Fruit fly (Drosophila melanogaster): ENCODE results near the gene ZAP3.

Gene ZAP3

dm6 chrX:10047961-10048360, 34.3 kb downstream of the ZAP3 start:
- no peak for TF ChIP-seq Dll (optimal IDR thresholded peaks at IDR 0.05)
- no peak for TF ChIP-seq pan (optimal IDR thresholded peaks at IDR 0.05)
- no peak for TF ChIP-seq psq (optimal IDR thresholded peaks at IDR 0.05)
- TF ChIP-seq usp (GFP tag; optimal IDR thresholded peaks at IDR 0.05) = no peak
- TF ChIP-seq EcR (GFP tag; optimal IDR thresholded peaks at IDR 0.05) = no peak
- TF ChIP-seq CG8478 (optimal IDR thresholded peaks at IDR 0.05) = no peak

DNA sequence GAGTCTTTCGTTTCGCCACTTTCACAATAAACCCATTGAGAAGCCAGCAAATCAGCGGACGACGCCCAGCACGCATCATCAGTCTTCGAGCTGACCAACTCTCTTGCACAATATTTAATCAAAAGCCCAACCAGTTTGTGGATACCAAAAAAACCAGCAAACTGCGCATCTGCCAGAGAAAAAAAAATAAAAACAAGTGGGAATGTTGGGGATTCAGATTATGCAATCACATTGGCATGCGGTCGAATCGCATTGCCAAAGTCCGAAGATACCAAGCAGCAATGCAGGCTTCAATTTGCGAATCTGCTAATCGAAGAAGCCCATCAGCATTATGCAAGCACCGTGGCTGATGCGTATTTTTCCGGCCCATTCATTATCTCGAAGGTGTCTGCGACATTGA, 35.5 kb downstream of the ZAP3 start:
- no peak for TF ChIP-seq CG8478 (optimal IDR thresholded peaks at IDR 0.05)
- no peak for TF ChIP-seq EcR (GFP tag; optimal IDR thresholded peaks at IDR 0.05)
- TF ChIP-seq pan (optimal IDR thresholded peaks at IDR 0.05) = no peak

dm6 chrX:10045763-10046162, 36.5 kb downstream of the ZAP3 start:
- no peak for TF ChIP-seq Dll (optimal IDR thresholded peaks at IDR 0.05)
- TF ChIP-seq psq (optimal IDR thresholded peaks at IDR 0.05) = no peak

- TF ChIP-seq usp (GFP tag; optimal IDR thresholded peaks at IDR 0.05) (no peak), pan (optimal IDR thresholded peaks at IDR 0.05) (no peak), Dll (optimal IDR thresholded peaks at IDR 0.05) (no peak), psq (optimal IDR thresholded peaks at IDR 0.05) (no peak), EcR (GFP tag; optimal IDR thresholded peaks at IDR 0.05) (no peak), CG8478 (optimal IDR thresholded peaks at IDR 0.05) (no peak)
Observed at dm6 chrX:10043873-10044272, 38.4 kb downstream of the ZAP3 start.

DNA sequence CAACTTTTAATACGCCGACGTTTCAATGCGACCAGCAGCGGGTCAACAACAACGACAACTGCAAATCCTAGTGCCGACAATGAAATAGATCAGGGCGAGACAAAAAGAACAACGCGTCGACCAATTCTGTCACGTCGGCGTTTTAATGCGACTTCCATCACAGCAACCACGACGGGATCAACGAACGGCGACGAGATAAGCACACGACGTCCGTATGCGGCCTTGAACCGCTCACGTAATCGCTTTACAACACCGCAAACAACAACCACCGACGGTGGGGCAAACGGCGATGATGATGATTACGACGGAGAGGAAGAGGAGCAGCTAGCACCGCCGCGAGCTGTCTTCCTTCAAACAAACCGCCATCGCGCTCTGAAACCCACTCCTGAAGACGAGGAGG, 42.8 kb downstream of the ZAP3 start:
- TF ChIP-seq Dll (optimal IDR thresholded peaks at IDR 0.05) = no peak
- no peak for TF ChIP-seq pan (optimal IDR thresholded peaks at IDR 0.05)

DNA sequence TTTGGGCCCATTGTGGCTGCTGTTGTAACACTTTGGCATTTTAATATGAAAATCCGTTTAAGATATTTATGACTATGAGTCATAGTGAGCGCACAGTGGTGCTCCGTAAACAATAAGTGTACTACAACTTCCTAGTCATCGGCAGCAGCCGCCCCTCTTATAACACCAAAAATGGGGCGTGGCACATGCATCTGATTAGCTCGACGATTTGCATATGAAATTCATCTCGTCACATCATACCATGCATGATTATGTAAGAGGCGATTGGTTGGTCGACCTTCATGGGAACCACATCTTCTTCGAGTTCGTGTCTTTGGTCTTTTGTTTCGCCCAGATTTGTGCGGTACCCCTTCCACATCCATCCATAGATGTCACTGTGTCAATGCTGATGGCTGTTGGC, 52.6 kb downstream of the ZAP3 start:
- no peak for TF ChIP-seq usp (GFP tag; optimal IDR thresholded peaks at IDR 0.05)
- TF ChIP-seq Dll (optimal IDR thresholded peaks at IDR 0.05) = no peak
- TF ChIP-seq pan (optimal IDR thresholded peaks at IDR 0.05) = no peak
- TF ChIP-seq CG8478 (optimal IDR thresholded peaks at IDR 0.05) = no peak
- no peak for TF ChIP-seq psq (optimal IDR thresholded peaks at IDR 0.05)
- no peak for TF ChIP-seq EcR (GFP tag; optimal IDR thresholded peaks at IDR 0.05)
